Comparison of ENCODE assay signal across 2 worm cellular contexts in genomic region chrIII:2657783-2658182, ce11.
TF ChIP-seq lines count a peak whose summit lies in the region.

let-805 (plus strand) TSS chrIII:2658083.

TF ChIP-seq in whole organism, L1 larva, 84 proteins besides CTCF, POLR2A, EP300 and RAD21:
- no peak for TF ChIP-seq unc-98 (GFP tag; IDR thresholded peaks at IDR 0.05; lab: Robert Waterston, UW)
- no peak for TF ChIP-seq ama-1 (optimal IDR thresholded peaks at IDR 0.05; lab: Kevin White, UChicago)
- TF ChIP-seq ces-1 (GFP tag; optimal IDR thresholded peaks at IDR 0.05; lab: Kevin White, UChicago), result no peak
- peak; percentile 12 for TF ChIP-seq nhr-85 (tag; lab: Kevin White, UChicago)
- no peak for TF ChIP-seq ztf-4 (tag; optimal IDR thresholded peaks at IDR 0.05; lab: Kevin White, UChicago)
- no peak for TF ChIP-seq snpc-4 (tag; optimal IDR thresholded peaks at IDR 0.05; lab: Kevin White, UChicago)
- no peak for TF ChIP-seq efl-1 (optimal IDR thresholded peaks at IDR 0.05; lab: Kevin White, UChicago)
- TF ChIP-seq efl-1 (GFP tag; optimal IDR thresholded peaks at IDR 0.05 in 1 of 2; lab: Kevin White, UChicago), result peak in 1 of 2 experiments; percentile 65
- no peak for TF ChIP-seq pqm-1 (tag; optimal IDR thresholded peaks at IDR 0.05; lab: Kevin White, UChicago)
- no peak for TF ChIP-seq ceh-88 (GFP tag; IDR thresholded peaks at IDR 0.05; lab: Robert Waterston, UW)
- no peak for TF ChIP-seq nhr-47 (tag; optimal IDR thresholded peaks at IDR 0.05; lab: Kevin White, UChicago)
- TF ChIP-seq snu-23 (GFP tag; optimal IDR thresholded peaks at IDR 0.05; lab: Kevin White, UChicago), result no peak
TF ChIP-seq in whole organism, L1 larva: peak in this region for 2.

TF ChIP-seq in whole organism, L4 larva, 104 proteins besides CTCF, POLR2A, EP300 and RAD21:
- TF ChIP-seq tag-97 (GFP tag; IDR thresholded peaks at IDR 0.05; lab: Robert Waterston, UW) (no peak), aha-1 (tag; lab: Kevin White, UChicago) (peak; percentile 46)

Comparison
In these comparisons a context has a peak if more than half of its experiments do, and no peak if none do; other contexts are left out.
1. Of the 29 proteins assayed by ChIP-seq in both whole organism, L4 larva and whole organism, L1 larva: peak only in whole organism, L4 larva: aha-1; only in whole organism, L1 larva: none; in both: none; in neither: 28.